Fruit fly (Drosophila melanogaster) whole organism, embryonic: Measurements from ENCODE around the gene SLC5A11.

Experiments used
- Atf6 ChIP-seq: fragments of 200-800 bp; sonication (Bioruptor generic); IDR thresholded peaks from 2 replicates; pipeline ENCODE4 v1.3.6; 2022; ENCODE audit warnings: missing biosample characterization, missing genetic modification characterization
- CG11695 ChIP-seq: fragments of 200-800 bp; sonication (Bioruptor generic); IDR thresholded peaks from 3 replicates; pipeline ENCODE4 v1.3.6; 2022; ENCODE audit warnings: missing biosample characterization, missing genetic modification characterization
- CG12071 ChIP-seq: fragments of 200-800 bp; sonication (Bioruptor generic); optimal IDR thresholded peaks from 3 replicates; lab custom pipeline; 2018; ENCODE audit warnings: missing biosample characterization, mild to moderate bottlenecking, missing genetic modification characterization
- CG12769 ChIP-seq: fragments of 200-800 bp; sonication (Bioruptor generic); optimal IDR thresholded peaks from 2 replicates; lab custom pipeline; 2019; ENCODE audit warnings: missing biosample characterization, mild to moderate bottlenecking, missing genetic modification characterization, moderate library complexity
- CG13123 ChIP-seq: fragments of 200-800 bp; sonication (Bioruptor generic); optimal IDR thresholded peaks from 2 replicates; lab custom pipeline; 2016; ENCODE audit warnings: missing biosample characterization, missing genetic modification characterization
- CG13287 ChIP-seq: fragments of 200-800 bp; sonication (Bioruptor generic); IDR thresholded peaks from 2 replicates; pipeline ENCODE4 v1.3.6; 2022; ENCODE audit warnings: missing biosample characterization, missing genetic modification characterization; ENCODE audit not compliant: partially characterized antibody
- CG2712 ChIP-seq: fragments of 200-800 bp; optimal IDR thresholded peaks from 3 replicates; lab custom pipeline; 2019; ENCODE audit warnings: missing biosample characterization, mild to moderate bottlenecking, missing genetic modification characterization, moderate library complexity
- CG30403 ChIP-seq: fragments of 200-800 bp; sonication (Bioruptor generic); optimal IDR thresholded peaks from 3 replicates; lab custom pipeline; 2016; ENCODE audit warnings: missing biosample characterization, missing genetic modification characterization
- CG3065 ChIP-seq: fragments of 200-800 bp; sonication (Bioruptor generic); optimal IDR thresholded peaks from 2 replicates; lab custom pipeline; 2016; ENCODE audit warnings: missing biosample characterization, missing genetic modification characterization
- CG5180 ChIP-seq: fragments of 200-800 bp; sonication (Bioruptor generic); optimal IDR thresholded peaks from 3 replicates; lab custom pipeline; 2017; ENCODE audit warnings: missing biosample characterization, missing genetic modification characterization, mild to moderate bottlenecking, moderate library complexity, missing genetic modification reagents
- CG6813 ChIP-seq: fragments of 200-800 bp; sonication (Bioruptor generic); optimal IDR thresholded peaks from 2 replicates; lab custom pipeline; 2017; ENCODE audit warnings: missing biosample characterization, missing genetic modification characterization, mild to moderate bottlenecking, moderate library complexity, missing genetic modification reagents
- CG6854 ChIP-seq: fragments of 200-800 bp; sonication (Bioruptor generic); optimal IDR thresholded peaks from 3 replicates; lab custom pipeline; 2017; ENCODE audit warnings: missing biosample characterization, mild to moderate bottlenecking, missing genetic modification characterization
- CG8281 ChIP-seq: fragments of 200-800 bp; sonication (Bioruptor generic); optimal IDR thresholded peaks from 2 replicates; lab custom pipeline; 2018; ENCODE audit warnings: missing biosample characterization, mild to moderate bottlenecking, missing genetic modification characterization, moderate library complexity
- Camta ChIP-seq: fragments of 200-800 bp; sonication (Bioruptor generic); optimal IDR thresholded peaks from 2 replicates; lab custom pipeline; 2016; ENCODE audit warnings: missing biosample characterization, missing genetic modification characterization
- CkIIα-i1 ChIP-seq: fragments of 200-800 bp; sonication (Bioruptor generic); IDR thresholded peaks from 2 replicates; pipeline ENCODE4 v1.3.6; 2022; ENCODE audit warnings: missing biosample characterization, missing genetic modification characterization
- Dref ChIP-seq: fragments of 200-800 bp; sonication (Bioruptor generic); IDR thresholded peaks from 2 replicates; pipeline ENCODE4 v1.3.6; 2022; ENCODE audit warnings: missing biosample characterization, missing genetic modification characterization
- E2f2 ChIP-seq: fragments of 200-800 bp; sonication (Bioruptor generic); IDR thresholded peaks from 2 replicates; pipeline ENCODE4 v1.3.6; 2022; ENCODE audit warnings: missing biosample characterization, missing genetic modification characterization
- Fer1 ChIP-seq: fragments of 200-800 bp; sonication (Bioruptor generic); optimal IDR thresholded peaks from 2 replicates; lab custom pipeline; 2017; ENCODE audit warnings: missing biosample characterization, mild to moderate bottlenecking, missing genetic modification characterization
- H2.0 ChIP-seq: fragments of 200-800 bp; sonication (Bioruptor generic); IDR thresholded peaks from 2 replicates; pipeline ENCODE4 v1.3.6; 2022; ENCODE audit warnings: missing biosample characterization, missing genetic modification characterization
- Hmx ChIP-seq: fragments of 200-800 bp; sonication (Bioruptor generic); optimal IDR thresholded peaks from 2 replicates; lab custom pipeline; 2016; ENCODE audit warnings: missing biosample characterization, missing genetic modification characterization
- Neu2 ChIP-seq: fragments of 200-800 bp; sonication (Bioruptor generic); optimal IDR thresholded peaks from 3 replicates; lab custom pipeline; 2016; ENCODE audit warnings: missing biosample characterization, missing genetic modification characterization, borderline replicate concordance
- Nf-YA ChIP-seq: fragments of 200-800 bp; sonication (Bioruptor generic); IDR thresholded peaks from 2 replicates; pipeline ENCODE4 v1.3.6; 2022; ENCODE audit warnings: missing biosample characterization, missing genetic modification characterization
- Taf1 ChIP-seq: fragments of 200-800 bp; sonication (Bioruptor generic); IDR thresholded peaks from 2 replicates; pipeline ENCODE4 v1.3.6; 2022; ENCODE audit warnings: missing biosample characterization, missing genetic modification characterization
- Tbp ChIP-seq: fragments of >200 bp; optimal IDR thresholded peaks from 2 replicates; lab custom pipeline; 2018; ENCODE audit warnings: missing biosample characterization, missing genetic modification characterization
- Trl ChIP-seq, 3 experiments: fragments of >200 bp in 2 of 3; fragments of 200-800 bp in 1 of 3; sonication (Bioruptor generic) in 1 of 3; optimal IDR thresholded peaks; 2 replicates in 1 of 3; 3 replicates in 2 of 3; lab custom pipeline; 2016 to 2017; ENCODE audit warnings: missing biosample characterization in 1 of 3, missing genetic modification characterization in 1 of 3
- Xbp1 ChIP-seq: fragments of 200-800 bp; sonication (Bioruptor generic); optimal IDR thresholded peaks from 3 replicates; lab custom pipeline; 2016; ENCODE audit warnings: missing biosample characterization, mild to moderate bottlenecking, missing genetic modification characterization
- al ChIP-seq: fragments of 200-800 bp; sonication (Bioruptor generic); IDR thresholded peaks from 2 replicates; pipeline ENCODE4 v1.3.6; 2022; ENCODE audit warnings: missing biosample characterization, missing genetic modification characterization
- aop ChIP-seq: fragments of 200-800 bp; sonication (Bioruptor generic); IDR thresholded peaks from 2 replicates; pipeline ENCODE4 v1.3.6; 2022; ENCODE audit warnings: missing biosample characterization, missing genetic modification characterization
- bcd ChIP-seq: fragments of 200-800 bp; sonication (Bioruptor generic); optimal IDR thresholded peaks from 2 replicates; lab custom pipeline; 2017; ENCODE audit warnings: missing biosample characterization, mild to moderate bottlenecking, missing genetic modification characterization
- croc ChIP-seq: fragments of 200-800 bp; sonication (Bioruptor generic); conservative IDR thresholded peaks from 3 replicates; pipeline ENCODE4 v1.3.6; 2022; ENCODE audit warnings: missing biosample characterization, missing genetic modification characterization
- dan ChIP-seq: fragments of 200-800 bp; sonication (Bioruptor generic); IDR thresholded peaks from 2 replicates; pipeline ENCODE4 v1.3.6; 2022; ENCODE audit warnings: missing biosample characterization, missing genetic modification characterization
- eve ChIP-seq, 2 experiments: fragments of >200 bp; optimal IDR thresholded peaks; 2 replicates each; lab custom pipeline; 2017; ENCODE audit warnings: missing biosample characterization in 2 of 2, missing genetic modification characterization in 2 of 2
- fru ChIP-seq: fragments of >200 bp; optimal IDR thresholded peaks from 2 replicates; lab custom pipeline; 2017
- hb ChIP-seq: fragments of 200-800 bp; sonication (Bioruptor generic); IDR thresholded peaks from 3 replicates; pipeline ENCODE4 v1.3.6; 2022; ENCODE audit warnings: missing biosample characterization, missing genetic modification characterization; ENCODE audit not compliant: partially characterized antibody
- lmd ChIP-seq: fragments of 200-800 bp; sonication (Bioruptor generic); IDR thresholded peaks from 2 replicates; pipeline ENCODE4 v1.3.6; 2022; ENCODE audit warnings: missing biosample characterization, missing genetic modification characterization
- lov ChIP-seq, 2 experiments: fragments of 200-800 bp in 1 of 2; fragments of >200 bp in 1 of 2; sonication (Bioruptor generic) in 1 of 2; IDR thresholded peaks in 1 of 2; optimal IDR thresholded peaks in 1 of 2; 2 replicates in 1 of 2; 3 replicates in 1 of 2; pipeline versions ENCODE4 v1.3.6 to Lab custom; 2017 to 2022; ENCODE audit warnings: missing biosample characterization in 1 of 2, missing genetic modification characterization in 1 of 2
- mld ChIP-seq: fragments of 200-800 bp; sonication (Bioruptor generic); IDR thresholded peaks from 3 replicates; pipeline ENCODE4 v1.3.6; 2022; ENCODE audit warnings: missing biosample characterization, missing genetic modification characterization; ENCODE audit not compliant: partially characterized antibody
- nmo ChIP-seq: fragments of 200-800 bp; sonication (Bioruptor generic); optimal IDR thresholded peaks from 2 replicates; lab custom pipeline; 2018; ENCODE audit warnings: missing biosample characterization, mild to moderate bottlenecking, missing genetic modification characterization, moderate library complexity
- onecut ChIP-seq: fragments of 200-800 bp; sonication (Bioruptor generic); IDR thresholded peaks from 2 replicates; pipeline ENCODE4 v1.3.6; 2022; ENCODE audit warnings: missing biosample characterization, missing genetic modification characterization
- pfk ChIP-seq: fragments of 200-800 bp; sonication (Bioruptor generic); optimal IDR thresholded peaks from 2 replicates; lab custom pipeline; 2018; ENCODE audit warnings: missing biosample characterization, mild to moderate bottlenecking, missing genetic modification characterization, moderate library complexity
- tap ChIP-seq: fragments of 200-800 bp; optimal IDR thresholded peaks from 3 replicates; lab custom pipeline; 2019; ENCODE audit warnings: missing biosample characterization, mild to moderate bottlenecking, missing genetic modification characterization, moderate library complexity
- wor ChIP-seq: fragments of 200-800 bp; sonication (Bioruptor generic); IDR thresholded peaks from 2 replicates; pipeline ENCODE4 v1.3.6; 2022; ENCODE audit warnings: missing biosample characterization, missing genetic modification characterization
- zfh1 ChIP-seq: fragments of 200-800 bp; sonication (Bioruptor generic); IDR thresholded peaks from 3 replicates; pipeline ENCODE4 v1.3.6; 2022; ENCODE audit warnings: missing biosample characterization, missing genetic modification characterization

The SLC5A11 gene

DNA sequence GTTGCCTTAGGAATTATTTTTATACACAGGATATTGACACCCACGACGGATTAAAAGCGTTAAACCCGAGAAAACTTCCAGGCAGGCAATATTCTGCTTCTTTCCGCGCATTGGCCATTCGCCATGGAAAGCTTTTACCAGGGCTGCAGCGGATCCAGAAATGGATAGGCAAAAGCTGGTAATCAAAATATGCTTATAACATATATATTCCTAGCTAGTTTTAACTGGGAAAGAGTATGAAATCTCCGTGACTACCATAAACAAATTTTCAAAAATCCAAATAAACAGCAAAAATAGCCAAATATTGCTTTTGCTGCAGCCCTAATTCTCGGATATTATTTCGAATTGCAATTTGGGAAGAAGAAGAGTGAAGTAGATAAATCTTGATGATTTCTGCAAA is 45.4 kb downstream of the SLC5A11 start, which contains the start of the genes PAPLA1 and Rbsn-5 (continued):
- no peak for TF ChIP-seq lov (optimal IDR thresholded peaks at IDR 0.05; lab: Kevin White, UChicago)
- peak; percentile 87 for TF ChIP-seq lov (GFP tag; IDR thresholded peaks at IDR 0.05; lab: Robert Waterston, UW)
- peak; percentile 72 for TF ChIP-seq wor (GFP tag; lab: Robert Waterston, UW)
- peak; percentile 77 for TF ChIP-seq CG6854 (GFP tag; lab: Kevin White, UChicago)
- peak; percentile 84 for TF ChIP-seq croc (GFP tag; lab: Robert Waterston, UW)
- peak; percentile 85 for TF ChIP-seq tap
- peak; percentile 87 for TF ChIP-seq CG11695 (GFP tag; lab: Robert Waterston, UW)
- no peak for TF ChIP-seq CkIIα-i1
- TF ChIP-seq nmo (GFP tag; lab: Kevin White, UChicago): peak; percentile 96
- peak; percentile 91 for TF ChIP-seq CG13123 (GFP tag; lab: Kevin White, UChicago)
- peak; percentile 83 for TF ChIP-seq Nf-YA (GFP tag; lab: Robert Waterston, UW)
- TF ChIP-seq CG8281: peak; percentile 78
- no peak for TF ChIP-seq eve (GFP tag; optimal IDR thresholded peaks at IDR 0.05; lab: Kevin White, UChicago)
- peak; percentile 94 for TF ChIP-seq Camta (GFP tag; lab: Kevin White, UChicago)
- TF ChIP-seq CG3065 (GFP tag; lab: Kevin White, UChicago): peak; percentile 92
- no peak; the same call in 1 of the 2 replicates for TF ChIP-seq CG13287 (GFP tag; lab: Robert Waterston, UW)
- TF ChIP-seq CG12071 (GFP tag; lab: Kevin White, UChicago): peak; percentile 82
- no peak for TF ChIP-seq fru
- TF ChIP-seq Tbp: no peak
- TF ChIP-seq CG6813 (GFP tag; lab: Kevin White, UChicago): peak; percentile 80
- TF ChIP-seq aop (GFP tag; lab: Robert Waterston, UW): peak; percentile 68; the same call in 1 of the 2 replicates
- peak; percentile 93 for TF ChIP-seq lmd (GFP tag; lab: Robert Waterston, UW)
- TF ChIP-seq pfk (GFP tag; lab: Kevin White, UChicago): peak; percentile 41
- peak; percentile 96 for TF ChIP-seq bcd (GFP tag; lab: Kevin White, UChicago)
- TF ChIP-seq CG5180 (GFP tag; lab: Kevin White, UChicago): peak; percentile 55
- no peak for TF ChIP-seq hb
- peak; percentile 93 for TF ChIP-seq zfh1
- TF ChIP-seq E2f2 (GFP tag; lab: Robert Waterston, UW): peak; percentile 72
- TF ChIP-seq Trl (optimal IDR thresholded peaks at IDR 0.05; lab: Kevin White, UChicago): no peak
- TF ChIP-seq Trl (GFP tag; optimal IDR thresholded peaks at IDR 0.05; lab: Kevin White, UChicago): peak; percentile 97
- TF ChIP-seq Atf6 (GFP tag; lab: Robert Waterston, UW): peak; percentile 86; the same call in 1 of the 2 replicates
- TF ChIP-seq al (GFP tag; lab: Robert Waterston, UW): peak; percentile 93
- TF ChIP-seq CG12769 (tag; lab: Kevin White, UChicago): peak; percentile 96
- 0 out of 2 replicates have a peak, but pooled peaks have one; percentile 28 for TF ChIP-seq Dref (GFP tag; lab: Robert Waterston, UW)
- peak; percentile 94 for TF ChIP-seq CG2712 (tag; lab: Kevin White, UChicago)
- TF ChIP-seq Xbp1 (GFP tag; lab: Kevin White, UChicago): peak; percentile 97
- peak; percentile 78 for TF ChIP-seq Taf1 (GFP tag; lab: Robert Waterston, UW)
- peak; percentile 43; the same call in 1 of the 2 replicates for TF ChIP-seq dan (GFP tag; lab: Robert Waterston, UW)
- TF ChIP-seq Hmx (GFP tag; lab: Kevin White, UChicago): peak; percentile 87
- TF ChIP-seq Fer1 (GFP tag; lab: Kevin White, UChicago): peak; percentile 93
- TF ChIP-seq onecut (GFP tag; lab: Robert Waterston, UW): peak; percentile 74
- TF ChIP-seq CG30403 (GFP tag; lab: Kevin White, UChicago): peak; percentile 97
- peak; percentile 63 for TF ChIP-seq Neu2
- peak; percentile 91 for TF ChIP-seq H2.0
- no peak for TF ChIP-seq mld (GFP tag; lab: Robert Waterston, UW)
- TF ChIP-seq, all 482 proteins: peak for 429
